Worm (Caenorhabditis elegans): Measurements from ENCODE around the gene C26B9.6.

DNA sequence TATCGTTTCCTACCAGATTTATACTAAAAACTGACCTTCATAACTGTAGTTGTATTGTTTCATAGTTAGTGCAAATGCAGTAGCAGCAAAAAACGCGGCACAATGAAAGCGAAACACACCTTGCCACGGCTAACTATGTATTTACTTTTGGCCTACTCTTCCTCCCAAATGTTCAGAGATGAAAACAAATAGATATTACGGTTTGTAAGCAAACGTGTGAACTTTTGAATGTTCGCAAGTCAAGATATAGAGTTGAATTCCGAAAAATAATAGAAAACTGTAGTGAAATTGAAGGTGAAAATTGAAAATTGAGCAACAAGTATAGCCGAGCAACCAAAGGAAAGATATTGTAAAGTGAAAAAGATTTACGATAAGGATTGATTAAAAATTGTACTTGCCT, 29.0 kb upstream of the C26B9.6 start, which contains the start of gene chtl-1:
- TF ChIP-seq pes-1 (GFP tag; IDR thresholded peaks at IDR 0.05) = no peak
- TF ChIP-seq flt-1 (GFP tag; IDR thresholded peaks at IDR 0.05) = no peak
- no peak for TF ChIP-seq ets-7 (tag; optimal IDR thresholded peaks at IDR 0.05)
- TF ChIP-seq ama-1 (optimal IDR thresholded peaks at IDR 0.05) = no peak
- no peak for TF ChIP-seq ceh-36 (tag; optimal IDR thresholded peaks at IDR 0.05)
- TF ChIP-seq tra-4 (tag; optimal IDR thresholded peaks at IDR 0.05) = no peak
- no peak for TF ChIP-seq sea-1 (GFP tag; conservative IDR thresholded peaks at IDR 0.05)
- TF ChIP-seq tbx-37 (GFP tag; conservative IDR thresholded peaks at IDR 0.05) = no peak
- TF ChIP-seq F13C5.2 (tag; optimal IDR thresholded peaks at IDR 0.05) = no peak
- TF ChIP-seq B0310.2 (tag; optimal IDR thresholded peaks at IDR 0.05) = no peak
- no peak for TF ChIP-seq aly-1 (tag; optimal IDR thresholded peaks at IDR 0.05)
